Fruit fly (Drosophila melanogaster) whole organism, prepupa: ENCODE data around the gene BthD.

Experiments used
- Blimp-1 ChIP-seq: fragments of 200-800 bp; sonication (Bioruptor generic); optimal IDR thresholded peaks from 3 replicates; lab custom pipeline; 2017; ENCODE audit warnings: missing biosample characterization, missing genetic modification characterization, mild to moderate bottlenecking, moderate library complexity, missing genetic modification reagents
- CG10631 ChIP-seq: fragments of 200-800 bp; sonication (Bioruptor generic); optimal IDR thresholded peaks from 2 replicates; lab custom pipeline; 2016; ENCODE audit warnings: missing biosample characterization, missing genetic modification characterization
- CG11294 ChIP-seq: fragments of 200-800 bp; sonication (Bioruptor generic); IDR thresholded peaks from 2 replicates; pipeline ENCODE4 v1.3.6; 2022; ENCODE audit warnings: missing biosample characterization, missing genetic modification characterization
- CG11762 ChIP-seq: fragments of 200-800 bp; sonication (Bioruptor generic); optimal IDR thresholded peaks from 3 replicates; lab custom pipeline; 2016; ENCODE audit warnings: missing biosample characterization, missing genetic modification characterization; ENCODE audit not compliant: insufficient read depth
- CG11902 ChIP-seq: fragments of 200-800 bp; sonication (Bioruptor generic); optimal IDR thresholded peaks from 3 replicates; lab custom pipeline; 2016; ENCODE audit warnings: missing biosample characterization, missing genetic modification characterization
- CG15336 ChIP-seq: fragments of 200-800 bp; sonication (Bioruptor generic); IDR thresholded peaks from 2 replicates; pipeline ENCODE4 v1.3.6; 2022; ENCODE audit warnings: missing biosample characterization, missing genetic modification characterization
- CG1621 ChIP-seq: fragments of 200-800 bp; sonication (Bioruptor generic); optimal IDR thresholded peaks from 3 replicates; lab custom pipeline; 2018; ENCODE audit warnings: missing biosample characterization, mild to moderate bottlenecking, missing genetic modification characterization
- CG16779 ChIP-seq: fragments of 200-800 bp; sonication (Bioruptor generic); optimal IDR thresholded peaks from 3 replicates; lab custom pipeline; 2017; ENCODE audit warnings: missing biosample characterization, mild to moderate bottlenecking, missing genetic modification characterization
- CG3032 ChIP-seq: fragments of 200-800 bp; optimal IDR thresholded peaks from 2 replicates; lab custom pipeline; 2019; ENCODE audit warnings: missing biosample characterization, mild to moderate bottlenecking, missing genetic modification characterization, moderate library complexity
- CG31627 ChIP-seq: fragments of 200-800 bp; sonication (Bioruptor generic); optimal IDR thresholded peaks from 3 replicates; lab custom pipeline; 2016; ENCODE audit warnings: missing biosample characterization, missing genetic modification characterization
- CG32006 ChIP-seq: fragments of 200-800 bp; sonication (Bioruptor generic); optimal IDR thresholded peaks from 3 replicates; lab custom pipeline; 2017; ENCODE audit warnings: missing biosample characterization, mild to moderate bottlenecking, missing genetic modification characterization
- CG34406 ChIP-seq: fragments of 200-800 bp; sonication (Bioruptor generic); optimal IDR thresholded peaks from 3 replicates; lab custom pipeline; 2016; ENCODE audit warnings: missing biosample characterization, missing genetic modification characterization
- CG3919 ChIP-seq: fragments of 200-800 bp; sonication (Bioruptor generic); optimal IDR thresholded peaks from 3 replicates; lab custom pipeline; 2016; ENCODE audit warnings: missing biosample characterization, missing genetic modification characterization
- CG4318 ChIP-seq: fragments of 200-800 bp; sonication (Bioruptor generic); optimal IDR thresholded peaks from 3 replicates; lab custom pipeline; 2017; ENCODE audit warnings: missing biosample characterization, mild to moderate bottlenecking, missing genetic modification characterization
- CG6163 ChIP-seq: fragments of 200-800 bp; sonication (Bioruptor generic); IDR thresholded peaks from 3 replicates; pipeline ENCODE4 v1.3.6; 2022; ENCODE audit warnings: missing biosample characterization, missing genetic modification characterization
- CG6276 ChIP-seq: fragments of 200-800 bp; sonication (Bioruptor generic); optimal IDR thresholded peaks from 2 replicates; lab custom pipeline; 2017; ENCODE audit warnings: missing biosample characterization, mild to moderate bottlenecking, missing genetic modification characterization
- CG6792 ChIP-seq: fragments of 200-800 bp; sonication (Bioruptor generic); optimal IDR thresholded peaks from 3 replicates; lab custom pipeline; 2016; ENCODE audit warnings: missing biosample characterization, missing genetic modification characterization
- CG6854 ChIP-seq: fragments of 200-800 bp; sonication (Bioruptor generic); optimal IDR thresholded peaks from 2 replicates; lab custom pipeline; 2017; ENCODE audit warnings: missing biosample characterization, mild to moderate bottlenecking, missing genetic modification characterization
- CG7368 ChIP-seq: fragments of 200-800 bp; sonication (Bioruptor generic); optimal IDR thresholded peaks from 3 replicates; lab custom pipeline; 2016; ENCODE audit warnings: missing biosample characterization, missing genetic modification characterization
- CG8119 ChIP-seq: fragments of 200-800 bp; sonication (Bioruptor generic); IDR thresholded peaks from 3 replicates; pipeline ENCODE4 v1.3.6; 2022; ENCODE audit warnings: missing biosample characterization, missing genetic modification characterization
- CG8632 ChIP-seq: fragments of 200-800 bp; sonication (Bioruptor generic); optimal IDR thresholded peaks from 3 replicates; lab custom pipeline; 2016; ENCODE audit warnings: missing biosample characterization, missing genetic modification characterization
- Eip75B ChIP-seq: fragments of 200-800 bp; sonication (Bioruptor generic); optimal IDR thresholded peaks from 3 replicates; lab custom pipeline; 2016; ENCODE audit warnings: missing biosample characterization, missing genetic modification characterization
- Eip78C ChIP-seq: fragments of 200-800 bp; sonication (Bioruptor generic); peaks from one replicate; lab custom pipeline; 2016; ENCODE audit warnings: missing biosample characterization, missing genetic modification characterization
- Eip93F ChIP-seq: fragments of 200-800 bp; sonication (Bioruptor generic); optimal IDR thresholded peaks from 2 replicates; lab custom pipeline; 2016; ENCODE audit warnings: missing biosample characterization, mild to moderate bottlenecking, missing genetic modification characterization
- Ets21C ChIP-seq: fragments of 200-800 bp; sonication (Bioruptor generic); optimal IDR thresholded peaks from 3 replicates; lab custom pipeline; 2016; ENCODE audit warnings: missing biosample characterization, missing genetic modification characterization
- Ets96B ChIP-seq: fragments of 200-800 bp; optimal IDR thresholded peaks from 2 replicates; lab custom pipeline; 2019; ENCODE audit warnings: missing biosample characterization, mild to moderate bottlenecking, missing genetic modification characterization, moderate library complexity
- Gug ChIP-seq: fragments of 200-800 bp; sonication (Bioruptor generic); IDR thresholded peaks from 2 replicates; pipeline ENCODE4 v1.3.6; 2022; ENCODE audit warnings: missing biosample characterization, missing genetic modification characterization
- Hr38 ChIP-seq: sonication (Bioruptor generic); optimal IDR thresholded peaks from 2 replicates; lab custom pipeline; 2016; ENCODE audit warnings: missing biosample characterization, missing genetic modification characterization
- Hr39 ChIP-seq: fragments of 200-800 bp; sonication (Bioruptor generic); optimal IDR thresholded peaks from 2 replicates; lab custom pipeline; 2016; ENCODE audit warnings: missing biosample characterization, missing genetic modification characterization
- Hr4 ChIP-seq: fragments of 200-800 bp; sonication (Bioruptor generic); optimal IDR thresholded peaks from 3 replicates; lab custom pipeline; 2016; ENCODE audit warnings: missing biosample characterization, missing genetic modification characterization
- Lpt ChIP-seq: fragments of 200-800 bp; sonication (Bioruptor generic); optimal IDR thresholded peaks from 3 replicates; lab custom pipeline; 2016; ENCODE audit warnings: missing biosample characterization, missing genetic modification characterization
- Met ChIP-seq: fragments of 200-800 bp; sonication (Bioruptor generic); optimal IDR thresholded peaks from 3 replicates; lab custom pipeline; 2016; ENCODE audit warnings: missing biosample characterization, missing genetic modification characterization
- OdsH ChIP-seq: fragments of 200-800 bp; sonication (Bioruptor generic); optimal IDR thresholded peaks from 3 replicates; lab custom pipeline; 2016; ENCODE audit warnings: missing biosample characterization, missing genetic modification characterization
- Sox15 ChIP-seq: fragments of 200-800 bp; sonication (Bioruptor generic); optimal IDR thresholded peaks from 3 replicates; lab custom pipeline; 2016; ENCODE audit warnings: missing biosample characterization, missing genetic modification characterization
- achi ChIP-seq: fragments of 200-800 bp; sonication (Bioruptor generic); optimal IDR thresholded peaks from 3 replicates; lab custom pipeline; 2016; ENCODE audit warnings: missing biosample characterization, missing genetic modification characterization
- acj6 ChIP-seq: fragments of 200-800 bp; sonication (Bioruptor generic); optimal IDR thresholded peaks from 3 replicates; lab custom pipeline; 2016; ENCODE audit warnings: missing biosample characterization, missing genetic modification characterization
- cyc ChIP-seq: fragments of 200-800 bp; sonication (Bioruptor generic); optimal IDR thresholded peaks from 3 replicates; lab custom pipeline; 2016; ENCODE audit warnings: missing biosample characterization, missing genetic modification characterization
- dac ChIP-seq: fragments of 200-800 bp; sonication (Bioruptor generic); optimal IDR thresholded peaks from 2 replicates; lab custom pipeline; 2017; ENCODE audit warnings: missing biosample characterization, mild to moderate bottlenecking, missing genetic modification characterization
- dsx ChIP-seq: fragments of 200-800 bp; optimal IDR thresholded peaks from 3 replicates; lab custom pipeline; 2019; ENCODE audit warnings: missing biosample characterization, mild to moderate bottlenecking, missing genetic modification characterization, moderate library complexity; ENCODE audit not compliant: poor library complexity, severe bottlenecking
- eg ChIP-seq: fragments of 200-800 bp; sonication (Bioruptor generic); IDR thresholded peaks from 3 replicates; pipeline ENCODE4 v1.3.6; 2022; ENCODE audit warnings: missing biosample characterization, missing genetic modification characterization
- esn ChIP-seq: fragments of 200-800 bp; sonication (Bioruptor generic); optimal IDR thresholded peaks from 2 replicates; lab custom pipeline; 2016; ENCODE audit warnings: missing biosample characterization, mild to moderate bottlenecking, missing genetic modification characterization, moderate library complexity
- fd59A ChIP-seq: fragments of 200-800 bp; sonication (Bioruptor generic); optimal IDR thresholded peaks from 2 replicates; lab custom pipeline; 2017; ENCODE audit warnings: missing biosample characterization, mild to moderate bottlenecking, missing genetic modification characterization, missing genetic modification reagents
- fd85E ChIP-seq: fragments of 200-800 bp; sonication (Bioruptor generic); optimal IDR thresholded peaks from 3 replicates; lab custom pipeline; 2016; ENCODE audit warnings: missing biosample characterization, missing genetic modification characterization
- lz ChIP-seq: fragments of 200-800 bp; sonication (Bioruptor generic); optimal IDR thresholded peaks from 3 replicates; lab custom pipeline; 2016; ENCODE audit warnings: missing biosample characterization, missing genetic modification characterization
- net ChIP-seq: fragments of 200-800 bp; sonication (Bioruptor generic); optimal IDR thresholded peaks from 3 replicates; lab custom pipeline; 2016; ENCODE audit warnings: missing biosample characterization, missing genetic modification characterization
- pdm3 ChIP-seq: fragments of 200-800 bp; sonication (Bioruptor generic); optimal IDR thresholded peaks from 3 replicates; lab custom pipeline; 2016; ENCODE audit warnings: missing biosample characterization, missing genetic modification characterization
- ss ChIP-seq, 2 experiments: fragments of 200-800 bp; sonication (Bioruptor generic); optimal IDR thresholded peaks; 2 replicates in 1 of 2; 3 replicates in 1 of 2; lab custom pipeline; 2017 to 2018; ENCODE audit warnings: mild to moderate bottlenecking in 2 of 2, missing biosample characterization in 2 of 2, missing genetic modification characterization in 2 of 2, moderate library complexity in 1 of 2
- topi ChIP-seq: fragments of 200-800 bp; sonication (Bioruptor generic); optimal IDR thresholded peaks from 3 replicates; lab custom pipeline; 2016; ENCODE audit warnings: missing biosample characterization, missing genetic modification characterization
- vri ChIP-seq: fragments of 200-800 bp; sonication (Bioruptor generic); optimal IDR thresholded peaks from 3 replicates; lab custom pipeline; 2016; ENCODE audit warnings: missing biosample characterization, mild to moderate bottlenecking, missing genetic modification characterization

Gene BthD

dm6 chrX:13572382-13572781 lies 39.5 kb upstream of the BthD start (continued):
- TF ChIP-seq Eip75B (peak; percentile 34), Hr39 (GFP tag; lab: Kevin White, UChicago) (peak; percentile 63), CG15336 (GFP tag; lab: Robert Waterston, UW) (peak; percentile 57), CG8632 (GFP tag; lab: Kevin White, UChicago) (peak; percentile 9), CG6792 (no peak), CG6854 (GFP tag; lab: Kevin White, UChicago) (no peak), ss (GFP tag; optimal IDR thresholded peaks at IDR 0.05; lab: Kevin White, UChicago) (no peak), OdsH (GFP tag; lab: Kevin White, UChicago) (peak; percentile 48), eg (GFP tag; lab: Robert Waterston, UW) (peak; percentile 47; the same call in 2 of the 3 replicates), Ets96B (peak; percentile 29), CG11762 (GFP tag; lab: Kevin White, UChicago) (no peak), Eip93F (GFP tag; lab: Kevin White, UChicago) (no peak), CG6163 (GFP tag; lab: Robert Waterston, UW) (no peak; the same call in 2 of the 3 replicates), vri (no peak), CG3032 (tag; lab: Kevin White, UChicago) (peak; percentile 14), CG11902 (peak; percentile 12), Hr38 (GFP tag; lab: Kevin White, UChicago) (no peak), CG4318 (GFP tag; lab: Kevin White, UChicago) (peak; percentile 61), CG7368 (GFP tag; lab: Kevin White, UChicago) (peak; percentile 19), acj6 (GFP tag; lab: Kevin White, UChicago) (peak; percentile 33), achi (GFP tag; lab: Kevin White, UChicago) (peak; percentile 61), Blimp-1 (no peak), dsx (peak; percentile 6), esn (GFP tag; lab: Kevin White, UChicago) (peak; percentile 43), topi (GFP tag; lab: Kevin White, UChicago) (peak; percentile 57), CG11294 (GFP tag; lab: Robert Waterston, UW) (no peak), CG3919 (GFP tag; lab: Kevin White, UChicago) (peak; percentile 40), CG1621 (tag; lab: Kevin White, UChicago) (no peak), lz (GFP tag; lab: Kevin White, UChicago) (peak; percentile 42), dac (GFP tag; lab: Kevin White, UChicago) (peak; percentile 45), CG10631 (peak; percentile 22), CG31627 (GFP tag; lab: Kevin White, UChicago) (peak; percentile 54), Eip78C (GFP tag; lab: Kevin White, UChicago) (peak; percentile 93), Met (peak; percentile 60), CG6276 (GFP tag; lab: Kevin White, UChicago) (peak; percentile 60), Sox15 (GFP tag; lab: Kevin White, UChicago) (peak; percentile 15), CG32006 (GFP tag; lab: Kevin White, UChicago) (peak; percentile 76), Gug (peak; percentile 47), net (GFP tag; lab: Kevin White, UChicago) (peak; percentile 17), Hr4 (GFP tag; lab: Kevin White, UChicago) (peak; percentile 68), cyc (GFP tag; lab: Kevin White, UChicago) (peak; percentile 43), Ets21C (GFP tag; lab: Kevin White, UChicago) (peak; percentile 32)

dm6 chrX:13579322-13579721 lies 32.6 kb upstream of the BthD start:
- no peak for TF ChIP-seq OdsH (GFP tag; lab: Kevin White, UChicago)
- no peak for TF ChIP-seq CG4318 (GFP tag; lab: Kevin White, UChicago)
- no peak for TF ChIP-seq CG8632 (GFP tag; lab: Kevin White, UChicago)
- TF ChIP-seq Ets21C (GFP tag; lab: Kevin White, UChicago) = no peak
- TF ChIP-seq CG34406 (GFP tag; lab: Kevin White, UChicago) = no peak
- TF ChIP-seq CG7368 (GFP tag; lab: Kevin White, UChicago) = no peak
- TF ChIP-seq CG32006 (GFP tag; lab: Kevin White, UChicago) = no peak
- no peak for TF ChIP-seq CG11762 (GFP tag; lab: Kevin White, UChicago)
- TF ChIP-seq net (GFP tag; lab: Kevin White, UChicago) = no peak
- TF ChIP-seq ss (GFP tag; optimal IDR thresholded peaks at IDR 0.05; lab: Kevin White, UChicago) = no peak
- no peak for TF ChIP-seq fd59A (GFP tag; lab: Kevin White, UChicago)
- no peak for TF ChIP-seq eg (GFP tag; lab: Robert Waterston, UW)
- TF ChIP-seq fd85E = no peak
- no peak for TF ChIP-seq cyc (GFP tag; lab: Kevin White, UChicago)
- TF ChIP-seq CG8119 (GFP tag; lab: Robert Waterston, UW) = no peak
- no peak for TF ChIP-seq Lpt (GFP tag; lab: Kevin White, UChicago)
- TF ChIP-seq CG16779 = no peak
- no peak for TF ChIP-seq CG3032 (tag; lab: Kevin White, UChicago)
- TF ChIP-seq CG6792 = no peak
- TF ChIP-seq pdm3 (GFP tag; lab: Kevin White, UChicago) = no peak
